Fruit fly (Drosophila melanogaster) Kc167 (cell line): ENCODE measurements around the gene Rim.

Source experiments
- Myc ChIP-seq: fragments of >200 bp; optimal IDR thresholded peaks from 2 replicates; lab custom pipeline; 2017; ENCODE audit warnings: missing external identifiers
- Sin3A ChIP-seq: fragments of >200 bp; optimal IDR thresholded peaks from 2 replicates; lab custom pipeline; 2018; ENCODE audit warnings: missing external identifiers
- h ChIP-seq: fragments of >200 bp; optimal IDR thresholded peaks from 3 replicates; lab custom pipeline; 2018; ENCODE audit warnings: missing external identifiers
- insv ChIP-seq: fragments of >200 bp; optimal IDR thresholded peaks from 3 replicates; lab custom pipeline; 2018; ENCODE audit warnings: missing external identifiers
- psq ChIP-seq: fragments of >200 bp; optimal IDR thresholded peaks from 2 replicates; lab custom pipeline; 2017; ENCODE audit warnings: missing external identifiers
- ttk ChIP-seq: sonication (Bioruptor generic); optimal IDR thresholded peaks from 2 replicates; lab custom pipeline; 2017; ENCODE audit warnings: missing external identifiers

The Rim gene

DNA sequence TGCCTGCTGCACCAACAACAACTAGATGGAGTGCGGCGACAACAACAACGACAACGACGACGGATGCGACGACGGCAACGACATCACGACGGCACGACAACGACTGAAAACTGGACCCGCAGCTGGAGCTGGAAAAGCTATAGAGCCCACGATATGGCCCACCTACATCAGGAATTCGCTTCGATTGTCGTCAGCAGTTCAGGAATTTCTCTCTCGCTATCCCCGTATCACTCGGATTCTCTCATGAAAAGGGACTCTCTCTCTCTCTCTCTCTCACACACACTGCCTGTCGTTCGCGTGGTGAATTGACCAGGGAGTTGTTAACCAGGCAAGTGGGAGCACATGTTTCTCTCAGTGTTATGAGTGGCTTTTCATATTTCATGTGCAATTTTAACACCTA lies at the start of gene Rim:
Gene Rim, minus strand, starts transcription at position 101 of the 400 bp plus-strand sequence.
- TF ChIP-seq ttk (lab: Kevin White, UChicago) (no peak), h (lab: Kevin White, UChicago) (no peak), Sin3A (lab: Kevin White, UChicago) (no peak), insv (lab: Kevin White, UChicago) (no peak)

DNA sequence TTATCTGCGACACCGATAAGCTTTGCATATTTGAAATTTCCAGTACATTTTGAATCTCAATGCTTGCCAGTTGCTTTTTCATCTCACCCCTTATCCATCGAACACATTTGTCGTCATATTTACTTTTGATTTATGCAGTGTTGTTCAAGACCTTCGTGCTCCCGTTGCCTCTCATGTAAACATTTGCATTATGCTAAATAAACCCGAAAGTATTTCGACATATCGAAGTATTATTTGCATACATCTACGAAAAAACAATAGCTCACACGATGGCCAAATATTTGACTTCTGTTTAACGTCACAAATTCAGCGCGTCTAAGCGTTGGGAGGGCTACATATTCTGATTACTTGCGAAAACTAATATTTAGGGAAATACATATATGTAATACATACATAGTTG lies 49.6 kb upstream of the Rim start:
- TF ChIP-seq h (lab: Kevin White, UChicago), result no peak
- no peak for TF ChIP-seq Sin3A (lab: Kevin White, UChicago)
- TF ChIP-seq insv (lab: Kevin White, UChicago), result no peak
- no peak for TF ChIP-seq psq (lab: Kevin White, UChicago)
- TF ChIP-seq ttk (lab: Kevin White, UChicago), result no peak
- no peak for TF ChIP-seq Myc (lab: Kevin White, UChicago)

- TF ChIP-seq ttk (lab: Kevin White, UChicago) (no peak), psq (lab: Kevin White, UChicago) (no peak), Sin3A (lab: Kevin White, UChicago) (no peak), Myc (lab: Kevin White, UChicago) (no peak), h (lab: Kevin White, UChicago) (no peak), insv (lab: Kevin White, UChicago) (no peak)
These were observed 49.0 kb upstream of the Rim start for dm6 chr3R:17965381-17965780.

DNA sequence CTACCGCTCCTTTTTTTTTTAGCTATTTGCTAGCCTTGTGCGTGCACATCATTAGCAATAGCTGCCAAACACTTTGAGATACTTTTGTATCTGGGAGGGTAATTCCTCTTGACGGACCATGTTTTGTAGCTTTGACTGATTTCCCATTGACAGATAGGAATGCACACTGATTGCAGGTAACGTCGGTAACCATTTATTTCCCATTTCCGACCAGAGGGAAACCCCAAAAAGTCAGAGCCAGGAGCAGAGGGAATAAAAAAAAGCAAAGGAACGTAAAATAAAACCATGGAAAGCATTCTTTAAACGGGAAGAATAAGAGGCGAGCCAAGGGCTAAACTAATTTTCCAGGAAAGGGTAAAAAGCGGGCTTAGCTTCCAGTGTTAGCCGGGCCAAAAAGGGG lies 41.9 kb upstream of the Rim start:
- TF ChIP-seq ttk (lab: Kevin White, UChicago) (no peak), h (lab: Kevin White, UChicago) (no peak), psq (lab: Kevin White, UChicago) (no peak), insv (lab: Kevin White, UChicago) (no peak), Myc (lab: Kevin White, UChicago) (no peak), Sin3A (lab: Kevin White, UChicago) (no peak)

DNA sequence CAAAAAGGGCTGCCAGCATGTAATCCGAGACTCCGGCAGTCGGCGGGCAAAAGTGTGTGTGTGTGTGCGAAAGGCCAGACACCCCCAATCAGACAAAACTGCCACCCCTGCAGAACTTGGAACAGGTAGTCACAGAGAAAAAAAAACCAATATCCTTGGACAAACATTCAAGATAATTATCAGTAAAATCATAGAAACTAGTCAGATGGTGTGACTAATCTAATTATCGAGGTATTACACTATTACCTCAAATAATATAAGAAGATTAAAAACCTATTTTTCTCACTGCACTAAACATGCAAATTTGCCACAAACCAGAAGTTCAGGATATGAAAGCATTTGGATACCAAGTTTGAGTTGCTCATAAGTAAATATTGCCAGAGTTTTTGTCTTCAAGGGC lies 41.4 kb upstream of the Rim start:
- no peak for TF ChIP-seq h (lab: Kevin White, UChicago)
- no peak for TF ChIP-seq Sin3A (lab: Kevin White, UChicago)
- TF ChIP-seq ttk (lab: Kevin White, UChicago), result no peak
- no peak for TF ChIP-seq psq (lab: Kevin White, UChicago)
- TF ChIP-seq Myc (lab: Kevin White, UChicago), result no peak
- no peak for TF ChIP-seq insv (lab: Kevin White, UChicago)

- TF ChIP-seq Myc (lab: Kevin White, UChicago) (no peak), h (lab: Kevin White, UChicago) (no peak), ttk (lab: Kevin White, UChicago) (no peak), Sin3A (lab: Kevin White, UChicago) (no peak), psq (lab: Kevin White, UChicago) (no peak), insv (lab: Kevin White, UChicago) (no peak)
These were observed 39.4 kb upstream of the Rim start for dm6 chr3R:17955737-17956136.

DNA sequence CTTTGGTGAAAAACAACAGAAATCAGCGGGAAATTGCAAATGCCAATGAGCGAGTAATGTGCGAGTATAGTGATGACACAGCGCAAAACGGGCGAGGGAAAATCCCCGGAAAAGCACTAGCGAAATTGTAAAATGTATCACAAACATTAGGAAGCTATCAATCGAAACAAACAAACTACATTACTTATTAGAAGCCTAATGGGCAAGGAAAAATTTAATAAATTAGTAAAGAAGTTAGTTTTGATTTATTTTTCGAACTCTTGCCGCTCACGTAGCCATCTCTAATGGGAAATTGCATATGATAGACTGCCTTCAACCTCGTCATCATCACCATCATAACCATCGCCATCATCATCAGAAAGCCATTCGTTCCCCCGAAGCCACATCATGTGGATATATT lies 37.5 kb upstream of the Rim start:
- TF ChIP-seq psq (lab: Kevin White, UChicago), result no peak
- TF ChIP-seq ttk (lab: Kevin White, UChicago), result no peak
- no peak for TF ChIP-seq Myc (lab: Kevin White, UChicago)
- no peak for TF ChIP-seq h (lab: Kevin White, UChicago)
- no peak for TF ChIP-seq Sin3A (lab: Kevin White, UChicago)
- TF ChIP-seq insv (lab: Kevin White, UChicago), result no peak

DNA sequence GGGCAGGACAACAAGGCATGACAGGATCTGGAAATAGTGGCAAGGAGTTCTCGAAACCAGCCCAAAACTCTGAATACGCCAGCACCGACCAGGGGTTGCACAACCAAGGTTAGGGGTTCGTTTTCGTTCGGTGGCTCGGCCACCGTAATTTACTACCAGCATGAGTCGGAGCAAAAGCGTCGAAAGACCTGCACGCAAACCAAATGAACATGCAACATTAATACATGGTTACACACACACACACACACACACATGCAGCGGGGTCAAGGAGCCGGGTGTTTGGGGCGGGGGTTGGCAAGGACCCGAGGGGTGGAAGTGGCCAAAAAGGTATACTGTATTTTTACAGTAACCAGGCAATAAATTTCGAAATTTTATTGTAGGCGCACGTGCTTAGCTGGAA lies 36.0 kb upstream of the Rim start:
- TF ChIP-seq Sin3A (lab: Kevin White, UChicago) (no peak), ttk (lab: Kevin White, UChicago) (no peak), psq (lab: Kevin White, UChicago) (no peak), h (lab: Kevin White, UChicago) (no peak), insv (lab: Kevin White, UChicago) (no peak), Myc (lab: Kevin White, UChicago) (no peak)

dm6 chr3R:17951780-17952179 lies 35.4 kb upstream of the Rim start:
- TF ChIP-seq insv (lab: Kevin White, UChicago), result no peak
- TF ChIP-seq Myc (lab: Kevin White, UChicago), result no peak
- no peak for TF ChIP-seq Sin3A (lab: Kevin White, UChicago)
- no peak for TF ChIP-seq h (lab: Kevin White, UChicago)
- TF ChIP-seq ttk (lab: Kevin White, UChicago), result no peak
- TF ChIP-seq psq (lab: Kevin White, UChicago), result no peak

- TF ChIP-seq Myc (lab: Kevin White, UChicago), result no peak
- no peak for TF ChIP-seq psq (lab: Kevin White, UChicago)
- TF ChIP-seq insv (lab: Kevin White, UChicago), result no peak
- TF ChIP-seq h (lab: Kevin White, UChicago), result no peak
- TF ChIP-seq Sin3A (lab: Kevin White, UChicago), result no peak
- no peak for TF ChIP-seq ttk (lab: Kevin White, UChicago)
These were observed 34.9 kb upstream of the Rim start for dm6 chr3R:17951285-17951684.

DNA sequence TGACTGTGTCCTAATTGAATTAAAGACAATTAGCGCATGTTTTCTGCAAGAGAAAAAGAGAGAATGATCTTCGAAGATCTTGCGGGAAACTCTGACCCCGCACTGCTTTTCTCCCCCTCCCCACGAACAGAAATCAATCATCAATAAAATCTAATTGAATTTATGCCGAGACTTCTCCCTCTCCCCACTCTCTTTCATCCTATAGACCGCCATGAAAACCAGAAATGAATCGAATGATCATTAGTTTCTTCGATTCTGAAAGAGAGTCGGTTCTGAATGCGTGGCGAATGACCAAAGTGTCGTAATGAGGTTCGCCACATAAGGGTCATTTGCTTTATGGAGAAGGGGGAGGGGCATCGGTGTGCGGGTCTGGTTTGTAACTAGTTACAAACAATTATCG lies 34.0 kb upstream of the Rim start:
- TF ChIP-seq h (lab: Kevin White, UChicago) (no peak), psq (lab: Kevin White, UChicago) (no peak)

- TF ChIP-seq psq (lab: Kevin White, UChicago) (no peak), insv (lab: Kevin White, UChicago) (no peak), Myc (lab: Kevin White, UChicago) (no peak), h (lab: Kevin White, UChicago) (no peak), Sin3A (lab: Kevin White, UChicago) (no peak), ttk (lab: Kevin White, UChicago) (no peak)
These were observed 33.2 kb upstream of the Rim start for dm6 chr3R:17949362-17950121.
